Worm (Caenorhabditis elegans) whole organism, L3 larva: ENCODE results near the gene pgl-1.

ENCODE experiments used
- R02D3.7 ChIP-seq: fragments of 150-350 bp; optimal IDR thresholded peaks from 2 replicates; lab custom pipeline; 2014; ENCODE audit warnings: missing biosample characterization, missing genetic modification characterization
- ZK546.5 ChIP-seq: sonication (generic microtip); optimal IDR thresholded peaks from 2 replicates; lab custom pipeline; 2017; ENCODE audit warnings: missing biosample characterization, missing genetic modification characterization
- aly-2 ChIP-seq: fragments of 150-350 bp; optimal IDR thresholded peaks from 2 replicates; lab custom pipeline; 2014; ENCODE audit warnings: missing biosample characterization, missing genetic modification characterization
- ceh-16 ChIP-seq: sonication (generic microtip); optimal IDR thresholded peaks from 2 replicates; lab custom pipeline; 2017; ENCODE audit warnings: missing biosample characterization, missing genetic modification characterization
- ceh-9 ChIP-seq: sonication (generic microtip); optimal IDR thresholded peaks from 2 replicates; lab custom pipeline; 2018; ENCODE audit warnings: missing biosample characterization, missing genetic modification characterization
- daf-12 ChIP-seq: fragments of 150-350 bp; optimal IDR thresholded peaks from 2 replicates; lab custom pipeline; 2014; ENCODE audit warnings: missing biosample characterization, missing genetic modification reagents, missing genetic modification characterization
- egl-27 ChIP-seq: sonication (generic microtip); optimal IDR thresholded peaks from 4 replicates; lab custom pipeline; 2017; ENCODE audit warnings: missing biosample characterization, missing genetic modification reagents, missing genetic modification characterization
- elt-1 ChIP-seq: fragments of 150-350 bp; optimal IDR thresholded peaks from 2 replicates; lab custom pipeline; 2014; ENCODE audit warnings: missing biosample characterization, missing genetic modification characterization
- elt-2 ChIP-seq: sonication (generic microtip); optimal IDR thresholded peaks from 2 replicates; lab custom pipeline; 2016; ENCODE audit warnings: missing genetic modification reagents, mild to moderate bottlenecking, missing genetic modification characterization, missing compliant biosample characterization
- elt-3 ChIP-seq, 3 experiments: fragments of 150-350 bp in 1 of 3; sonication (generic microtip) in 2 of 3; optimal IDR thresholded peaks; 2 replicates in 2 of 3; 4 replicates in 1 of 3; lab custom pipeline; 2014 to 2017; ENCODE audit warnings: missing biosample characterization in 3 of 3, missing genetic modification characterization in 3 of 3
- fkh-10 ChIP-seq: sonication (generic microtip); optimal IDR thresholded peaks from 2 replicates; lab custom pipeline; 2017; ENCODE audit warnings: missing biosample characterization, missing genetic modification reagents, missing genetic modification characterization
- fkh-2 ChIP-seq: fragments of 150-350 bp; optimal IDR thresholded peaks from 2 replicates; lab custom pipeline; 2014; ENCODE audit warnings: missing biosample characterization, missing genetic modification reagents, missing genetic modification characterization
- fos-1 ChIP-seq: fragments of 150-350 bp; optimal IDR thresholded peaks from 2 replicates; lab custom pipeline; 2014; ENCODE audit warnings: missing biosample characterization, missing genetic modification characterization
- hmg-11 ChIP-seq: sonication (generic microtip); optimal IDR thresholded peaks from 2 replicates; lab custom pipeline; 2016; ENCODE audit warnings: missing genetic modification characterization, missing compliant biosample characterization
- jun-1 ChIP-seq: fragments of 150-350 bp; optimal IDR thresholded peaks from 2 replicates; lab custom pipeline; 2014; ENCODE audit warnings: missing biosample characterization, missing genetic modification reagents, missing genetic modification characterization
- lin-39 ChIP-seq: fragments of 150-350 bp; optimal IDR thresholded peaks from 2 replicates; lab custom pipeline; 2018; ENCODE audit warnings: missing biosample characterization, missing genetic modification reagents, missing genetic modification characterization
- lsy-12 ChIP-seq: sonication (generic microtip); optimal IDR thresholded peaks from 2 replicates; lab custom pipeline; 2016; ENCODE audit warnings: mild to moderate bottlenecking, missing genetic modification characterization, missing compliant biosample characterization
- mdl-1 ChIP-seq: fragments of 150-350 bp; optimal IDR thresholded peaks from 2 replicates; lab custom pipeline; 2014; ENCODE audit warnings: missing biosample characterization, missing genetic modification characterization
- mml-1 ChIP-seq: fragments of 150-350 bp; sonication (generic microtip); optimal IDR thresholded peaks from 3 replicates; lab custom pipeline; 2014; ENCODE audit warnings: missing biosample characterization, missing genetic modification characterization
- nfya-1 ChIP-seq: sonication (generic microtip); optimal IDR thresholded peaks from 2 replicates; lab custom pipeline; 2017; ENCODE audit warnings: missing genetic modification characterization, mild to moderate bottlenecking, missing compliant biosample characterization, antibody characterized with exemption, moderate library complexity; ENCODE audit not compliant: insufficient read depth
- nhr-11 ChIP-seq: fragments of 150-350 bp; optimal IDR thresholded peaks from 2 replicates; lab custom pipeline; 2014; ENCODE audit warnings: missing biosample characterization, missing genetic modification characterization
- nhr-12 ChIP-seq: fragments of 150-350 bp; optimal IDR thresholded peaks from 2 replicates; lab custom pipeline; 2014; ENCODE audit warnings: missing biosample characterization, missing genetic modification characterization
- nhr-23 ChIP-seq: fragments of 150-350 bp; optimal IDR thresholded peaks from 2 replicates; lab custom pipeline; 2014; ENCODE audit warnings: missing biosample characterization, missing genetic modification reagents, missing genetic modification characterization
- nhr-237 ChIP-seq: fragments of 150-350 bp; optimal IDR thresholded peaks from 2 replicates; lab custom pipeline; 2014; ENCODE audit warnings: missing biosample characterization, missing genetic modification characterization
- nhr-25 ChIP-seq: sonication (generic microtip); optimal IDR thresholded peaks from 2 replicates; lab custom pipeline; 2017; ENCODE audit warnings: missing biosample characterization, missing genetic modification characterization
- nhr-28 ChIP-seq: fragments of 150-350 bp; optimal IDR thresholded peaks from 2 replicates; lab custom pipeline; 2014; ENCODE audit warnings: missing biosample characterization, missing genetic modification characterization
- nhr-43 ChIP-seq: sonication (generic microtip); optimal IDR thresholded peaks from 2 replicates; lab custom pipeline; 2016; ENCODE audit warnings: mild to moderate bottlenecking, missing genetic modification characterization, missing compliant biosample characterization; ENCODE audit not compliant: poor library complexity, severe bottlenecking
- nhr-67 ChIP-seq: fragments of 150-350 bp; optimal IDR thresholded peaks from 2 replicates; lab custom pipeline; 2014; ENCODE audit warnings: missing biosample characterization, missing genetic modification characterization
- nhr-77 ChIP-seq: fragments of 150-350 bp; optimal IDR thresholded peaks from 2 replicates; lab custom pipeline; 2014; ENCODE audit warnings: missing biosample characterization, missing genetic modification characterization
- pha-4 ChIP-seq: fragments of 150-350 bp; optimal IDR thresholded peaks from 2 replicates; lab custom pipeline; 2014; ENCODE audit warnings: missing biosample characterization, missing genetic modification reagents, missing genetic modification characterization
- pqm-1 ChIP-seq: fragments of 150-350 bp; optimal IDR thresholded peaks from 2 replicates; lab custom pipeline; 2017; ENCODE audit warnings: missing biosample characterization, missing genetic modification characterization, inconsistent platforms
- skn-1 ChIP-seq: fragments of 150-350 bp; optimal IDR thresholded peaks from 2 replicates; lab custom pipeline; 2014; ENCODE audit warnings: missing biosample characterization, missing genetic modification characterization
- snpc-4 ChIP-seq: fragments of 150-350 bp; optimal IDR thresholded peaks from 2 replicates; lab custom pipeline; 2014; ENCODE audit warnings: missing biosample characterization, missing genetic modification characterization
- unc-39 ChIP-seq: sonication (generic microtip); optimal IDR thresholded peaks from 4 replicates; lab custom pipeline; 2017; ENCODE audit warnings: missing biosample characterization, missing genetic modification characterization
- zag-1 ChIP-seq: fragments of 150-350 bp; optimal IDR thresholded peaks from 2 replicates; lab custom pipeline; 2014; ENCODE audit warnings: missing biosample characterization, missing genetic modification characterization
- ztf-11 ChIP-seq: fragments of 150-350 bp; optimal IDR thresholded peaks from 2 replicates; lab custom pipeline; 2014; ENCODE audit warnings: missing biosample characterization, missing genetic modification characterization
- ztf-4 ChIP-seq: fragments of 150-350 bp; optimal IDR thresholded peaks from 2 replicates; lab custom pipeline; 2014; ENCODE audit warnings: missing biosample characterization, missing genetic modification characterization

Gene pgl-1

ce11 chrIV:6986835-6987234 lies 9.7 kb upstream of the pgl-1 start, which contains the start of gene prkl-1:
Gene prkl-1 (minus strand): TSS chrIV:6986935.
- TF ChIP-seq fkh-10 (GFP tag; lab: Kevin White, UChicago) = no peak
- TF ChIP-seq lsy-12 (tag; lab: Kevin White, UChicago) = no peak
- no peak for TF ChIP-seq ZK546.5 (tag; lab: Kevin White, UChicago)
- no peak for TF ChIP-seq aly-2
- TF ChIP-seq lin-39 (tag; lab: Kevin White, UChicago) = no peak
- TF ChIP-seq ceh-9 (tag; lab: Kevin White, UChicago) = no peak
- TF ChIP-seq nhr-11 (tag; lab: Kevin White, UChicago) = no peak
- no peak for TF ChIP-seq elt-1
- no peak for TF ChIP-seq fos-1 (tag; lab: Kevin White, UChicago)
- TF ChIP-seq elt-3 (tag; optimal IDR thresholded peaks at IDR 0.05; lab: Kevin White, UChicago) = no peak
- TF ChIP-seq jun-1 (tag; lab: Kevin White, UChicago) = no peak
- no peak for TF ChIP-seq ceh-16 (tag; lab: Kevin White, UChicago)
- no peak for TF ChIP-seq ztf-11 (tag; lab: Kevin White, UChicago)
- TF ChIP-seq daf-12 (tag; lab: Kevin White, UChicago) = no peak
- TF ChIP-seq nhr-12 (tag; lab: Kevin White, UChicago) = no peak
- TF ChIP-seq elt-2 (tag; lab: Kevin White, UChicago) = no peak
- TF ChIP-seq egl-27 (tag; lab: Kevin White, UChicago) = no peak
- no peak for TF ChIP-seq nhr-77
- no peak for TF ChIP-seq unc-39
- TF ChIP-seq nhr-43 (tag; lab: Kevin White, UChicago) = no peak

ce11 chrIV:6984449-6985380 lies 7.6 kb upstream of the pgl-1 start:
- no peak for TF ChIP-seq ZK546.5 (tag; lab: Kevin White, UChicago)
- no peak for TF ChIP-seq ceh-9 (tag; lab: Kevin White, UChicago)
- no peak for TF ChIP-seq ztf-4 (tag; lab: Kevin White, UChicago)
- no peak for TF ChIP-seq zag-1 (tag; lab: Kevin White, UChicago)
- no peak for TF ChIP-seq nhr-25 (tag; lab: Kevin White, UChicago)
- TF ChIP-seq nhr-43 (tag; lab: Kevin White, UChicago) = no peak
- TF ChIP-seq daf-12 (tag; lab: Kevin White, UChicago) = no peak
- TF ChIP-seq elt-1 = no peak

- no peak for TF ChIP-seq nhr-67 (tag; lab: Kevin White, UChicago)
- TF ChIP-seq fkh-2 = no peak
- TF ChIP-seq skn-1 (tag; lab: Kevin White, UChicago) = no peak
- TF ChIP-seq nhr-77 = no peak
- TF ChIP-seq mdl-1 = no peak
- no peak for TF ChIP-seq ceh-16 (tag; lab: Kevin White, UChicago)
- TF ChIP-seq ceh-9 (tag; lab: Kevin White, UChicago) = no peak
- no peak for TF ChIP-seq ztf-11 (tag; lab: Kevin White, UChicago)
- TF ChIP-seq snpc-4 (tag; lab: Kevin White, UChicago) = no peak
- TF ChIP-seq hmg-11 = no peak
- TF ChIP-seq fkh-10 (GFP tag; lab: Kevin White, UChicago) = no peak
Observed at ce11 chrIV:6978625-6979024, 1.5 kb upstream of the pgl-1 start.

- TF ChIP-seq lsy-12 (tag; lab: Kevin White, UChicago) (no peak), nhr-23 (tag; lab: Kevin White, UChicago) (no peak), nhr-12 (tag; lab: Kevin White, UChicago) (no peak), skn-1 (tag; lab: Kevin White, UChicago) (no peak), nhr-25 (tag; lab: Kevin White, UChicago) (no peak), nhr-237 (tag; lab: Kevin White, UChicago) (no peak), nhr-43 (tag; lab: Kevin White, UChicago) (no peak), jun-1 (tag; lab: Kevin White, UChicago) (no peak), pha-4 (tag; lab: Kevin White, UChicago) (no peak), mml-1 (tag; lab: Kevin White, UChicago) (no peak), lin-39 (tag; lab: Kevin White, UChicago) (no peak), nfya-1 (tag; lab: Kevin White, UChicago) (no peak), ceh-16 (tag; lab: Kevin White, UChicago) (no peak), elt-3 (tag; optimal IDR thresholded peaks at IDR 0.05; lab: Kevin White, UChicago) (no peak), pqm-1 (no peak), nhr-28 (no peak), ZK546.5 (tag; lab: Kevin White, UChicago) (no peak), fkh-2 (no peak), R02D3.7 (tag; lab: Kevin White, UChicago) (no peak)
Observed at ce11 chrIV:6974162-6974938, 2.8 kb downstream of the pgl-1 start.
